In the genomic region with DNA sequence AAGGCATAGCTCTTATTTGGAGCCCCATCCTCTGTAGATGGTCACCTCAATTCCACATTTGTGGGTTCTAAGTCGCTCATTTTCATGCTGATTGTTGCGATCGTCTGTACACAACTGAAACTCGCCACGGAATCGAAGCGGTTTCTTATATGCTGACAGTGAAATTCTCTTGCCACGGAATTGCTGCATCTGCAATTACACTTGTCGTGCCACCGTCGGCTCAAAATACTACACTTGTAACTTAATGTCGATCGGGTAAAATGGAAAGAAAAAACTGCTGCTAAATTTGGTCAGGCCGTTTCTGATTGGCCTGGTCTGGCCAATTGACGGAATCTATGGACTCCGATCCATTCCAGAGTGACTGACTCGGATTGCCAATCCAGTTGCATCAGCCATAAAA, we compare ENCODE assay signal across 2 fruit fly cellular contexts.
TF ChIP-seq lines count a peak whose summit lies in the region.

No protein-coding gene starts in this region.

- TF ChIP-seq CTCF in whole organism, embryonic (GFP tag; optimal IDR thresholded peaks at IDR 0.05; lab: Kevin White, UChicago): no peak

TF ChIP-seq in whole organism, adult, 20 proteins besides CTCF, POLR2A, EP300 and RAD21:
- no peak for TF ChIP-seq Clk (GFP tag; optimal IDR thresholded peaks at IDR 0.05; lab: Kevin White, UChicago)
- no peak for TF ChIP-seq CG11617 (GFP tag; optimal IDR thresholded peaks at IDR 0.05; lab: Kevin White, UChicago)
- TF ChIP-seq CG12768 (GFP tag; optimal IDR thresholded peaks at IDR 0.05; lab: Kevin White, UChicago): no peak
- no peak for TF ChIP-seq CG7045 (GFP tag; optimal IDR thresholded peaks at IDR 0.05; lab: Kevin White, UChicago)
- TF ChIP-seq Hr96 (GFP tag; optimal IDR thresholded peaks at IDR 0.05; lab: Kevin White, UChicago): no peak
- TF ChIP-seq CG5204 (GFP tag; optimal IDR thresholded peaks at IDR 0.05; lab: Kevin White, UChicago): no peak
- no peak for TF ChIP-seq CG7101 (tag; optimal IDR thresholded peaks at IDR 0.05; lab: Kevin White, UChicago)
- TF ChIP-seq tj (GFP tag; optimal IDR thresholded peaks at IDR 0.05; lab: Kevin White, UChicago): peak; percentile 100
- no peak for TF ChIP-seq Mnt (GFP tag; optimal IDR thresholded peaks at IDR 0.05; lab: Kevin White, UChicago)
- TF ChIP-seq kay (GFP tag; lab: Kevin White, UChicago; ENCODE audit: borderline replicate concordance): no peak
- TF ChIP-seq bab1 (GFP tag; optimal IDR thresholded peaks at IDR 0.05; lab: Kevin White, UChicago): peak; percentile 7

TF ChIP-seq in whole organism, embryonic, 481 proteins besides CTCF, POLR2A, EP300 and RAD21:
- TF ChIP-seq CG4424 (GFP tag; optimal IDR thresholded peaks at IDR 0.05; lab: Kevin White, UChicago): no peak
- no peak for TF ChIP-seq CG12391 (tag; optimal IDR thresholded peaks at IDR 0.05; lab: Kevin White, UChicago)
- peak; percentile 32 for TF ChIP-seq cad (GFP tag; optimal IDR thresholded peaks at IDR 0.05; lab: Kevin White, UChicago)
- peak; percentile 32 for TF ChIP-seq Ets65A (GFP tag; lab: Kevin White, UChicago)
- no peak for TF ChIP-seq NC2β (GFP tag; optimal IDR thresholded peaks at IDR 0.05; lab: Kevin White, UChicago)
